Fruit fly (Drosophila melanogaster): Measurements from ENCODE around the gene CG3036.

DNA sequence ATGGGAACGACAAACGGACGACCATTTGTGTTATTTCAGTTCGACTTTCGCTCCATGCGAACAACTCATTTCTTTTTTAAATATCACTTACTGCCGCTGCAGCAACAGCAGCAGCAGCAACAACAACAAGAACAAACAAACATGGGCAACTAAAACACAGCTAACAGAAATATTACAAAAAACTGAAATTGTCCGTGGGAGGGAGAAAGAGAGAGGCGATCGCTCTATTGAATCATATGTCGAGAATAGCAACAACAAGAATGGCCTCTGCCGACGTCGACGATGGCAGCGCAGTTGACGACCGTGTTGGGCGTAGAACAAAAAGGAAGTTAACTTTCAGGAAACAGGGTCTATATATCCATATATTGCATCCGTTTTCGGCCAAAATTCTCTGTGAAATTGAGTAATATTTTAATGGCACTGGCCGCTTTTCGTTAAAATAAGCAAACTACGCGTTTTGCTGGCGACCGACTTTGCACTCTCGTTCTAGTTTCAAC lies 45.2 kb upstream of the CG3036 start:
- TF ChIP-seq CTCF (optimal IDR thresholded peaks at IDR 0.05) (no peak), CG8478 (optimal IDR thresholded peaks at IDR 0.05) (no peak)

Data from S2 (cell line).